Fruit fly (Drosophila melanogaster) whole organism: Measurements from ENCODE around the gene CG42554.

Experiments used
- CG8478 ChIP-seq: fragments of >200 bp; optimal IDR thresholded peaks from 2 replicates; lab custom pipeline; 2018; ENCODE audit warnings: inconsistent platforms
- EcR ChIP-seq, 2 experiments: fragments of >200 bp; optimal IDR thresholded peaks; 2 replicates each; lab custom pipeline; 2017; ENCODE audit warnings: missing biosample characterization in 2 of 2, missing genetic modification characterization in 2 of 2, missing genetic modification reagents in 2 of 2
- usp ChIP-seq: fragments of >200 bp; optimal IDR thresholded peaks from 2 replicates; lab custom pipeline; 2017; ENCODE audit warnings: missing biosample characterization, missing genetic modification characterization, mixed read lengths

DNA sequence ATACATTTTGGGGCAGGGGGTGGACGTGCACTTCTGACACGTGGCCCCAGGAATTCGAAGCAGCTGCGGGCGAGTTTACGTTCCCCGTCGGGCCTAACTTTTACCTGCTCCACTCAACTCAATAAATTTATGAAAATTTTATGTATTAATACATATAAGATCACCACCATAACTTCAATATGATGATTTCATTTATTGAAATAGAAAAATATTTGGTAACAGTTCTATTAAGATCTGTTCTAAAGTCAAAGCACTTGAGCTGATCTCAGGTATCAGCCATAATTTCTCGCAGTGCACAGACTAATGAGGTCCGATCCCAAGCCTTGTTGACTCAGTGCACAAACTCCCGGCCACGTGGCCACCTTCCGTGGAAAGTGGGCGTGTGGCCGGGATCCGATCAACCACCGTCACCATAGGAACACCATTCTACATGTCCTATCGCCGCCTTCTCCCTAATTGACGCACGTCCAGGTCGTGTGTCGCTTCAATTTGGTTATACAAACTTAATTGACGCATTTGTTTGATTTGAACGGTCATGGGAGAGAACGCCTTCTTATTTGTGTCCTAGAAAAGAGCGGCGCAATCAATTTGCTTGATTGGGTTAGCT is 25.3 kb upstream of the CG42554 start:
- TF ChIP-seq usp (no peak), EcR (GFP tag; optimal IDR thresholded peaks at IDR 0.05; lab: Kevin White, UChicago) (no peak), CG8478 (lab: Kevin White, UChicago) (no peak)
